Fruit fly (Drosophila melanogaster) whole organism, pupa: ENCODE measurements around the gene Sh3beta.

Experiments
- CG12605 ChIP-seq: fragments of 200-800 bp; sonication (Bioruptor generic); IDR thresholded peaks from 2 replicates; pipeline ENCODE4 v1.3.6; 2022; ENCODE audit warnings: missing biosample characterization, missing genetic modification characterization
- CG4496 ChIP-seq: fragments of 200-800 bp; sonication (Bioruptor generic); IDR thresholded peaks from 3 replicates; pipeline ENCODE4 v1.3.6; 2022; ENCODE audit warnings: missing biosample characterization, missing genetic modification characterization
- Pif1A ChIP-seq: fragments of 200-800 bp; sonication (Bioruptor generic); optimal IDR thresholded peaks from 3 replicates; lab custom pipeline; 2016; ENCODE audit warnings: missing biosample characterization, missing genetic modification characterization

DNA sequence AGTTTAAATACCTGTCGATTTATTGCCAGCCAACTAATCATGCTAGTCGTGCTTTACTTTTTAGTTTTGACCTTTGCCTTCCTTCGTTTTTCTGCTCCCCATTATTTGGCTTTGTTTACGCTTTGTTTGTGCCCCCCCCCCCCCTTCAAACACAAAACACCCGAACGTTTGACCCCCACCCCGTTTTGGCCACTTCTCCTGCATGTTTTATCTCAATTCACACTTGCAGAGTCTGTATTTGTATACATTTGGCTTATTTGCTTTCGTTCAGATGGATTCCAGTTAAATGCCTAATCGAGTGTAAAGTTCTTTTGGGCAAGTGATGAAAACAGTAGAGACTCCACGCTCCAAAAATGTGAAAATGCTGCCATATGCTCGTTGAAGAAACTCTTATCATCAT lies 19.7 kb downstream of the Sh3beta start:
- no peak for TF ChIP-seq CG12605 (GFP tag; lab: Robert Waterston, UW)
- no peak for TF ChIP-seq Pif1A (GFP tag; lab: Kevin White, UChicago)
- no peak for TF ChIP-seq CG4496 (GFP tag; lab: Robert Waterston, UW)
